Worm (Caenorhabditis elegans): ENCODE results near the gene bgal-2.

Gene bgal-2

DNA sequence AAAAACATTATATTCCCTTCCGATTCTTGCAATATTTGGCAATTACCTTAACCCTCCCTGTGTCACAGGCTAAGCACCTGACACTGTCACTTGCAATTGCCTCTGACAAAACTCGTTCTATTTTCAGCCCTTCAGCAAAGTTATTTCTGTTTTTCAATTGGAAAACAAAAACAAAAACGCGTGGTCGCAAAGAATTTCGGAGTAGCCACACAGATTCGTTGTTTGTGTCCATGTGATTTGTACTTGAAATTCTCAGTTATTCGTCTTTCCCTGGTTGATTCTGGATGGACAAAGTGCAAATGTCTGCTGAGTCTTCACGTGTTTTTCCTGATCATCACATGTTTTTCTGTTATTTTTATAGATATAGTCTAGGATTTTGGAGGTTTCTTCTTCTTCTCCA lies 48.7 kb upstream of the bgal-2 start (continued):
- TF ChIP-seq jun-1 (tag; optimal IDR thresholded peaks at IDR 0.05) (no peak), ztf-11 (tag; optimal IDR thresholded peaks at IDR 0.05) (no peak), F16B12.6 (tag; optimal IDR thresholded peaks at IDR 0.05) (no peak), ceh-63 (GFP tag; optimal IDR thresholded peaks at IDR 0.05) (no peak), mep-1 (tag; optimal IDR thresholded peaks at IDR 0.05) (peak; percentile 61), swsn-7 (tag; optimal IDR thresholded peaks at IDR 0.05) (no peak), nhr-20 (tag; optimal IDR thresholded peaks at IDR 0.05) (peak; percentile 77), nhr-28 (tag; optimal IDR thresholded peaks at IDR 0.05) (no peak), hpl-2 (GFP tag; optimal IDR thresholded peaks at IDR 0.05) (no peak), sptf-1 (tag; optimal IDR thresholded peaks at IDR 0.05) (no peak), snpc-4 (tag; optimal IDR thresholded peaks at IDR 0.05) (no peak), C34B4.2 (tag; optimal IDR thresholded peaks at IDR 0.05) (no peak), grh-1 (GFP tag; IDR thresholded peaks at IDR 0.05) (peak; percentile 39; the same call in 1 of the 2 replicates), fkh-10 (GFP tag; optimal IDR thresholded peaks at IDR 0.05) (no peak), sup-37 (GFP tag; optimal IDR thresholded peaks at IDR 0.05) (no peak), ceh-8 (GFP tag; optimal IDR thresholded peaks at IDR 0.05) (no peak), nhr-85 (tag) (peak; percentile 78), efl-3 (GFP tag; optimal IDR thresholded peaks at IDR 0.05) (no peak), C04F5.9 (tag; optimal IDR thresholded peaks at IDR 0.05) (no peak), blmp-1 (tag; optimal IDR thresholded peaks at IDR 0.05) (peak; percentile 16), pax-3 (tag; optimal IDR thresholded peaks at IDR 0.05) (no peak), skn-1 (tag; optimal IDR thresholded peaks at IDR 0.05) (no peak), snu-23 (GFP tag; optimal IDR thresholded peaks at IDR 0.05) (peak; percentile 59), unc-86 (tag; optimal IDR thresholded peaks at IDR 0.05) (no peak), aly-2 (tag; optimal IDR thresholded peaks at IDR 0.05) (no peak), ceh-90 (tag; optimal IDR thresholded peaks at IDR 0.05) (no peak), tlp-1 (tag; optimal IDR thresholded peaks at IDR 0.05) (no peak), lin-13 (GFP tag; optimal IDR thresholded peaks at IDR 0.05) (peak; percentile 29), lin-15B (tag; optimal IDR thresholded peaks at IDR 0.05) (no peak), nhr-47 (tag; optimal IDR thresholded peaks at IDR 0.05) (peak; percentile 39), mdl-1 (tag; optimal IDR thresholded peaks at IDR 0.05) (no peak), zip-4 (GFP tag; optimal IDR thresholded peaks at IDR 0.05) (no peak), irx-1 (tag; optimal IDR thresholded peaks at IDR 0.05) (peak; percentile 0), fkh-8 (tag; optimal IDR thresholded peaks at IDR 0.05) (peak; percentile 30), unc-130 (tag; optimal IDR thresholded peaks at IDR 0.05) (peak; percentile 76), unc-30 (tag; optimal IDR thresholded peaks at IDR 0.05) (no peak), nhr-12 (tag; optimal IDR thresholded peaks at IDR 0.05) (no peak)

DNA sequence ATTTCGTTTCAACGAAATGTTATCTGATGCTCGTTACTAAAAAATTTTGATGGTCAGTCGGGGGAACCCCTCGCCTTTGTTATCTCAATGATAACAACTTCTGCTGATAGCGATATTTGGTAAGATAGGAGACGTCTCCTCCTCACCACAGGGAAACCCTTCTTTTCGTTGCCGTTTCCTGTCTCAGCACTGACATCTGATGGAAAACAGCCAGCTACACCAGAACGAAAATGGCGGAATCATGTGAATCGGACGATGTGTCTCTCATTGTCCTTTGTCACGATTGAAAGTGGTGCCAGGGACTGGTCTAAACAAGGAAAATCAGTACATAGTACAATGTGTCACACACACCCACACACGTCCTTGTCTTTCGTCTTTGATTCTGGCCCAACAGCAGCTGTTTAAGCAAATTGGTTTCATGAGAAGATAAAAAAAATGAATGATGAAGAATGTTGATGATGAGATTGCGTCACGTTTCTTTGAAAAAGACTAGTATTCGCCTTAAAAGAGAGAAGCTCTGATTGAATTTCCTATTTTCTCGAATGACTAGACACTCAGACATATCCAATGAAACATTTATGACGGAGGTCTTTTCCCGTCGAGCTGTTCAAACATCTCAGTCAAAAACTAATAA lies 47.7 kb upstream of the bgal-2 start:
- no peak for TF ChIP-seq ets-5 (GFP tag; IDR thresholded peaks at IDR 0.05)
- TF ChIP-seq rnt-1 (tag; optimal IDR thresholded peaks at IDR 0.05): peak; percentile 21
- peak; percentile 32 to 62 for TF ChIP-seq lsy-2 (tag; optimal IDR thresholded peaks at IDR 0.05)
- no peak for TF ChIP-seq sptf-1 (tag; optimal IDR thresholded peaks at IDR 0.05)
- TF ChIP-seq lin-35 (GFP tag; optimal IDR thresholded peaks at IDR 0.05): peak in 1 of 2 experiments; percentile 76
- TF ChIP-seq isw-1 (GFP tag; IDR thresholded peaks at IDR 0.05): no peak
- peak; percentile 99 for TF ChIP-seq nhr-85 (tag)
- peak; percentile 45 for TF ChIP-seq vab-15 (tag; optimal IDR thresholded peaks at IDR 0.05)
- no peak for TF ChIP-seq ceh-90 (tag; optimal IDR thresholded peaks at IDR 0.05)
- no peak for TF ChIP-seq hlh-17 (GFP tag; optimal IDR thresholded peaks at IDR 0.05; ENCODE audit: borderline replicate concordance)
- no peak for TF ChIP-seq jun-1 (tag; optimal IDR thresholded peaks at IDR 0.05)
- TF ChIP-seq F16B12.6 (tag; optimal IDR thresholded peaks at IDR 0.05): no peak
- TF ChIP-seq nhr-76 (tag; optimal IDR thresholded peaks at IDR 0.05): no peak
- no peak for TF ChIP-seq lin-39 (tag; optimal IDR thresholded peaks at IDR 0.05)
- TF ChIP-seq fkh-4 (tag; optimal IDR thresholded peaks at IDR 0.05; ENCODE audit: borderline replicate concordance): no peak
- peak; percentile 63 for TF ChIP-seq mep-1 (tag; optimal IDR thresholded peaks at IDR 0.05)
- no peak for TF ChIP-seq mdl-1 (tag; optimal IDR thresholded peaks at IDR 0.05)
- TF ChIP-seq tbx-2 (tag; optimal IDR thresholded peaks at IDR 0.05): peak; percentile 71
- TF ChIP-seq nhr-19 (GFP tag; conservative IDR thresholded peaks at IDR 0.05): peak; percentile 70
- TF ChIP-seq nhr-71 (tag; optimal IDR thresholded peaks at IDR 0.05): peak; percentile 88
- peak in 1 of 2 experiments; percentile 11 for TF ChIP-seq ztf-11 (tag; optimal IDR thresholded peaks at IDR 0.05)
- TF ChIP-seq ceh-8 (GFP tag; optimal IDR thresholded peaks at IDR 0.05): no peak
- TF ChIP-seq dpl-1 (GFP tag; optimal IDR thresholded peaks at IDR 0.05): peak in 1 of 3 experiments; percentile 17
- TF ChIP-seq lin-15B (tag; optimal IDR thresholded peaks at IDR 0.05): no peak
- no peak for TF ChIP-seq efl-3 (GFP tag; optimal IDR thresholded peaks at IDR 0.05)
- no peak for TF ChIP-seq hlh-4 (tag; optimal IDR thresholded peaks at IDR 0.05)

All from whole organism, L1 larva.